Worm (Caenorhabditis elegans) whole organism, young adult: Measurements from ENCODE around the gene lin-37.

Experiments used
- B0261.1 ChIP-seq: sonication (generic microtip); optimal IDR thresholded peaks from 2 replicates; lab custom pipeline; 2016; ENCODE audit warnings: mild to moderate bottlenecking, missing genetic modification characterization, moderate library complexity, missing compliant biosample characterization
- C06A6.2 ChIP-seq: fragments of 200-800 bp; sonication (Bioruptor generic); conservative IDR thresholded peaks from 2 replicates; pipeline ENCODE4 v1.3.6; 2022; ENCODE audit warnings: missing genetic modification characterization, missing compliant biosample characterization
- F22D6.2 ChIP-seq: sonication (generic microtip); optimal IDR thresholded peaks from 2 replicates; lab custom pipeline; 2016; ENCODE audit warnings: mild to moderate bottlenecking, missing genetic modification characterization, missing compliant biosample characterization
- F23B12.7 ChIP-seq: sonication (generic microtip); optimal IDR thresholded peaks from 2 replicates; lab custom pipeline; 2017; ENCODE audit warnings: missing genetic modification characterization, mild to moderate bottlenecking, missing compliant biosample characterization, antibody characterized with exemption, moderate library complexity; ENCODE audit not compliant: insufficient read depth
- F57A8.1 ChIP-seq: fragments of 200-800 bp; sonication (Bioruptor generic); optimal IDR thresholded peaks from 2 replicates; lab custom pipeline; 2018; ENCODE audit warnings: mild to moderate bottlenecking, missing genetic modification characterization, moderate library complexity, missing compliant biosample characterization
- T07F8.4 ChIP-seq: sonication (generic microtip); optimal IDR thresholded peaks from 2 replicates; lab custom pipeline; 2016; ENCODE audit warnings: mild to moderate bottlenecking, missing genetic modification characterization, moderate library complexity, missing compliant biosample characterization
- attf-6 ChIP-seq: fragments of 200-800 bp; sonication (Bioruptor generic); IDR thresholded peaks from 2 replicates; pipeline ENCODE4 v1.3.6; 2022; ENCODE audit warnings: missing genetic modification reagents, missing genetic modification characterization, missing compliant biosample characterization
- ceh-100 ChIP-seq: fragments of 200-800 bp; sonication (Bioruptor generic); IDR thresholded peaks from 2 replicates; pipeline ENCODE4 v1.3.6; 2022; ENCODE audit warnings: missing genetic modification reagents, missing genetic modification characterization, missing compliant biosample characterization
- ceh-27 ChIP-seq: fragments of 200-800 bp; sonication (Bioruptor generic); optimal IDR thresholded peaks from 2 replicates; lab custom pipeline; 2018; ENCODE audit warnings: mild to moderate bottlenecking, missing genetic modification characterization, moderate library complexity, missing compliant biosample characterization
- dpl-1 ChIP-seq: fragments of 150-350 bp; optimal IDR thresholded peaks from 2 replicates; lab custom pipeline; 2014; ENCODE audit warnings: missing biosample characterization, missing genetic modification reagents, missing genetic modification characterization
- efl-1 ChIP-seq: fragments of 150-350 bp; optimal IDR thresholded peaks from 2 replicates; lab custom pipeline; 2014; ENCODE audit warnings: missing biosample characterization, missing genetic modification reagents, missing genetic modification characterization
- ekl-4 ChIP-seq: fragments of 200-800 bp; sonication (Bioruptor generic); IDR thresholded peaks from 2 replicates; pipeline ENCODE4 v1.3.6; 2022; ENCODE audit warnings: missing genetic modification reagents, missing genetic modification characterization, missing compliant biosample characterization
- fkh-3 ChIP-seq: sonication (generic microtip); optimal IDR thresholded peaks from 2 replicates; lab custom pipeline; 2016; ENCODE audit warnings: mild to moderate bottlenecking, missing genetic modification characterization, missing compliant biosample characterization
- gei-17 ChIP-seq: fragments of 200-800 bp; sonication (Bioruptor generic); optimal IDR thresholded peaks from 2 replicates; lab custom pipeline; 2018; ENCODE audit warnings: mild to moderate bottlenecking, missing genetic modification characterization, missing compliant biosample characterization
- hlh-26 ChIP-seq: fragments of 200-800 bp; sonication (Bioruptor generic); conservative IDR thresholded peaks from 2 replicates; pipeline ENCODE4 v1.3.6; 2022; ENCODE audit warnings: missing genetic modification reagents, missing genetic modification characterization, missing compliant biosample characterization
- hmg-1.2 ChIP-seq: fragments of 200-800 bp; sonication (Bioruptor generic); IDR thresholded peaks from 2 replicates; pipeline ENCODE4 v1.3.6; 2022; ENCODE audit warnings: missing genetic modification reagents, missing genetic modification characterization, missing compliant biosample characterization
- hrde-1 ChIP-seq: sonication (generic microtip); optimal IDR thresholded peaks from 2 replicates; lab custom pipeline; 2016; ENCODE audit warnings: missing genetic modification characterization, mild to moderate bottlenecking, missing compliant biosample characterization, moderate library complexity, missing genotype, missing genetic modification reagents, borderline replicate concordance
- let-526 ChIP-seq: fragments of 200-800 bp; sonication (Bioruptor generic); IDR thresholded peaks from 2 replicates; pipeline ENCODE4 v1.3.6; 2022; ENCODE audit warnings: missing genetic modification reagents, missing genetic modification characterization, missing compliant biosample characterization
- lin-35 ChIP-seq, 3 experiments: fragments of 150-350 bp in 2 of 3; sonication (generic microtip) in 1 of 3; optimal IDR thresholded peaks; 2 replicates each; lab custom pipeline; 2014 to 2018; ENCODE audit warnings: missing biosample characterization in 3 of 3, missing genetic modification characterization in 3 of 3, missing genetic modification reagents in 3 of 3
- lsl-1 ChIP-seq: fragments of 200-800 bp; sonication (Bioruptor generic); optimal IDR thresholded peaks from 2 replicates; lab custom pipeline; 2018; ENCODE audit warnings: mild to moderate bottlenecking, missing genetic modification characterization, moderate library complexity, missing compliant biosample characterization
- lsy-27 ChIP-seq: sonication (generic microtip); optimal IDR thresholded peaks from 2 replicates; lab custom pipeline; 2017; ENCODE audit warnings: missing genetic modification characterization, mild to moderate bottlenecking, missing compliant biosample characterization, antibody characterized with exemption, missing genotype, borderline replicate concordance; ENCODE audit not compliant: insufficient read depth
- madf-10 ChIP-seq: sonication (generic microtip); optimal IDR thresholded peaks from 2 replicates; lab custom pipeline; 2016; ENCODE audit warnings: mild to moderate bottlenecking, missing genetic modification characterization, missing compliant biosample characterization
- madf-6 ChIP-seq: fragments of 200-800 bp; sonication (Bioruptor generic); IDR thresholded peaks from 2 replicates; pipeline ENCODE4 v1.3.6; 2022; ENCODE audit warnings: missing genetic modification reagents, missing genetic modification characterization, missing compliant biosample characterization
- mxl-1 ChIP-seq: sonication (generic microtip); optimal IDR thresholded peaks from 2 replicates; lab custom pipeline; 2016; ENCODE audit warnings: missing genetic modification characterization, missing compliant biosample characterization
- nfya-1 ChIP-seq: sonication (generic microtip); optimal IDR thresholded peaks from 2 replicates; lab custom pipeline; 2017; ENCODE audit warnings: antibody characterized with exemption, missing compliant biosample characterization, missing genetic modification characterization, borderline replicate concordance; ENCODE audit not compliant: insufficient read depth
- nhr-80 ChIP-seq: sonication (generic microtip); optimal IDR thresholded peaks from 2 replicates; lab custom pipeline; 2016; ENCODE audit warnings: missing genetic modification characterization, missing compliant biosample characterization
- nhr-90 ChIP-seq: sonication (generic microtip); optimal IDR thresholded peaks from 2 replicates; lab custom pipeline; 2016; ENCODE audit warnings: missing genotype, mild to moderate bottlenecking, missing genetic modification characterization, missing compliant biosample characterization
- rec-8 ChIP-seq, 2 experiments: sonication (generic microtip); optimal IDR thresholded peaks; 2 replicates each; lab custom pipeline; 2016; ENCODE audit warnings: mild to moderate bottlenecking in 2 of 2, missing genetic modification characterization in 2 of 2, missing genetic modification reagents in 2 of 2, missing genotype in 2 of 2, missing biosample characterization in 1 of 2, missing compliant biosample characterization in 1 of 2, moderate library complexity in 1 of 2
- rpc-1 ChIP-seq, 2 experiments: fragments of 150-350 bp in 1 of 2; sonication (generic microtip) in 1 of 2; optimal IDR thresholded peaks; 2 replicates each; lab custom pipeline; 2014 to 2018; ENCODE audit warnings: missing biosample characterization in 1 of 2, missing genetic modification characterization in 1 of 2, missing genetic modification reagents in 1 of 2, missing genotype in 1 of 2
- sdz-38 ChIP-seq: sonication (generic microtip); optimal IDR thresholded peaks from 2 replicates; lab custom pipeline; 2016; ENCODE audit warnings: missing genotype, missing genetic modification characterization, missing compliant biosample characterization
- snpc-3.4 ChIP-seq: sonication (generic microtip); optimal IDR thresholded peaks from 2 replicates; lab custom pipeline; 2017; ENCODE audit warnings: missing genetic modification characterization, mild to moderate bottlenecking, missing compliant biosample characterization, antibody characterized with exemption, moderate library complexity, missing genotype, missing genetic modification reagents
- snpc-4 ChIP-seq, 5 experiments: fragments of 150-350 bp in 1 of 5; sonication (generic microtip) in 4 of 5; optimal IDR thresholded peaks; 2 replicates each; lab custom pipeline; 2014 to 2018; ENCODE audit warnings: missing genetic modification characterization in 5 of 5, missing biosample characterization in 3 of 5, antibody characterized with exemption in 2 of 5, mild to moderate bottlenecking in 2 of 5, missing compliant biosample characterization in 2 of 5, missing genotype in 2 of 5, moderate library complexity in 2 of 5, missing genetic modification reagents in 1 of 5
- tlf-1 ChIP-seq: fragments of 200-800 bp; sonication (Bioruptor generic); optimal IDR thresholded peaks from 2 replicates; lab custom pipeline; 2018; ENCODE audit warnings: mild to moderate bottlenecking, missing genetic modification characterization, missing compliant biosample characterization
- xnd-1 ChIP-seq: sonication (generic microtip); optimal IDR thresholded peaks from 2 replicates; lab custom pipeline; 2016; ENCODE audit warnings: missing genotype, missing genetic modification reagents, missing genetic modification characterization, missing compliant biosample characterization
- ztf-26 ChIP-seq: sonication (generic microtip); optimal IDR thresholded peaks from 2 replicates; lab custom pipeline; 2017; ENCODE audit warnings: missing genetic modification characterization, missing compliant biosample characterization
- ztf-6 ChIP-seq: fragments of 200-800 bp; sonication (Bioruptor generic); IDR thresholded peaks from 2 replicates; pipeline ENCODE4 v1.3.6; 2022; ENCODE audit warnings: missing genetic modification reagents, missing genetic modification characterization, missing compliant biosample characterization

Gene lin-37

DNA sequence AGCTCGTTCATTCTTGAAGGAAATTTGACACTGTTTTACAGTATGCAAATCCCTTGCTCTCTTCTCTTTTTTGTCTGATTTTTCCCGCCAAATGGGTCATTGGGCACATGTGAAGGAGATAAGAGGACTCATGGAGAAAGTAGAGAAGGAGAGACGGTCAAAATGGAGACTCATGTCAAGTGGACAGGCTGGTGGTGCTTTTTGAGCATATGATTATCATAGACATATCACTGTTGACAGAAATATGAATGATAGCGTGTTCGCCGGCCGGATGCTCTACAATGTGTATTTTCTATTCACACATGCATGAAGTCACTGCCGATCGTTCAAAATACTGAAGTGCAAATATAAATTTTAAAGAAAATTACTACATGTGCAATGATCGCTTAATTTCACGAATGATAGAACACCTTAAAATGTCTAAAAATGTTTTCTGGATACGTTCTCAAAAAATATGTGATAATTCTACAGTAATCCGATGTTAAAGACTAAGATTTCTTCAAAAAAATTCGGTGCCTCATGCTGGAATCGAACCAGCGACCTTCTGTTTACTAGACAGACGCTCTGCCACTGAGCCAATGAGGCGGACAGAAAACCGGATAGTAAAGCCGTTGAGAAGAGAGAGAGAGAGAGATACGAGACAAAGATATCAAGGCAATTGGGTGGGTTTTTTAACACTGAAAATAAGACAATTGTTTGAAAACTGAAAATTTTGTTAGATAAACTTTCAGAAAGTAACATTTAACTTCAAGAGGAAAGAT, 42.1 kb downstream of the lin-37 start (continued):
- TF ChIP-seq T07F8.4 (no peak), gei-17 (GFP tag; lab: Kevin White, UChicago) (no peak), ceh-100 (no peak), hrde-1 (tag; lab: Kevin White, UChicago) (peak; percentile 66), B0261.1 (tag; lab: Kevin White, UChicago) (peak; percentile 83), lsl-1 (GFP tag; lab: Kevin White, UChicago) (peak; percentile 8), C06A6.2 (GFP tag; lab: Robert Waterston, UW) (no peak), ceh-27 (GFP tag; lab: Kevin White, UChicago) (no peak), lin-35 (GFP tag; optimal IDR thresholded peaks at IDR 0.05; lab: Kevin White, UChicago) (peak in 1 of 3 experiments; percentile 39), snpc-4 (GFP tag; optimal IDR thresholded peaks at IDR 0.05; lab: Kevin White, UChicago) (peak; percentile 84), snpc-4 (tag; optimal IDR thresholded peaks at IDR 0.05; lab: Kevin White, UChicago) (peak; percentile 91 to 94 (median 92)), hlh-26 (GFP tag; lab: Robert Waterston, UW) (no peak), lsy-27 (no peak), snpc-3.4 (tag; lab: Kevin White, UChicago) (peak; percentile 89), tlf-1 (peak; percentile 10), ztf-6 (no peak), F23B12.7 (tag; lab: Kevin White, UChicago) (peak; percentile 19), let-526 (peak; percentile 45; the same call in 1 of the 2 replicates), rpc-1 (optimal IDR thresholded peaks at IDR 0.05; lab: Kevin White, UChicago) (peak; percentile 77), rpc-1 (tag; optimal IDR thresholded peaks at IDR 0.05; lab: Kevin White, UChicago) (peak; percentile 72), attf-6 (GFP tag; lab: Robert Waterston, UW) (no peak), nhr-80 (peak; percentile 81), madf-6 (GFP tag; lab: Robert Waterston, UW) (0 out of 2 replicates have a peak, but pooled peaks have one; percentile 19), hmg-1.2 (peak; percentile 43), rec-8 (tag; optimal IDR thresholded peaks at IDR 0.05; lab: Kevin White, UChicago) (peak; percentile 8 to 19), F22D6.2 (no peak), nhr-90 (tag; lab: Kevin White, UChicago) (peak; percentile 45), xnd-1 (tag; lab: Kevin White, UChicago) (no peak), fkh-3 (peak; percentile 11)

DNA sequence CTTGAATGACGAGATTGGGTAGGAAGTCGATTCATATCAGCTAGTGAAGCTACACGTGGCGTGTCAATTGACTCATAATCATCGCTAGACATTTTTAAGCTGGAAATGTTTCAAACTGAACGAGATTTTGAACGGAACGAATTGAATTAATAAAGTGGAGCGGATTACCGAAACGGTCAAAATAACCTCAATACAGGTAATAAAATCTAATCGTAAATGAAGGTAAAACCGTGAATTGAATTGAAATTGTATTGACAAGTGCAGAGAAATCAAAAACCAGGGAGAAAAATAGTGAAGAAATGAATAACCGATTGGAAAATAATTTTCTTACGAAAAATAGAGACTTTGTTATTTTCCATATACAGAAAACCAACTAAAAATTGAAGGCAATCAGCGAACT, 43.2 kb downstream of the lin-37 start, which contains the start of gene cyk-1:
TSS of gene cyk-1 (minus strand) at position 101 of the 400 bp plus-strand sequence.
- TF ChIP-seq sdz-38 (tag; lab: Kevin White, UChicago) = no peak
- TF ChIP-seq madf-10 (tag; lab: Kevin White, UChicago) = no peak
- TF ChIP-seq nfya-1 (tag; lab: Kevin White, UChicago) = no peak
- no peak for TF ChIP-seq ekl-4 (GFP tag; lab: Robert Waterston, UW)
- TF ChIP-seq F57A8.1 (GFP tag; lab: Kevin White, UChicago) = no peak
- TF ChIP-seq lsy-27 = no peak
- TF ChIP-seq mxl-1 (tag; lab: Kevin White, UChicago) = no peak
- no peak for TF ChIP-seq dpl-1
- TF ChIP-seq ztf-26 (tag; lab: Kevin White, UChicago) = no peak
- no peak for TF ChIP-seq attf-6 (GFP tag; lab: Robert Waterston, UW)
- no peak for TF ChIP-seq efl-1 (GFP tag; lab: Kevin White, UChicago)
